Worm (Caenorhabditis elegans) whole organism, L2 larva: Measurements from ENCODE around the gene F32D8.2.

Experiments used
- C34F6.9 ChIP-seq: fragments of 150-350 bp; optimal IDR thresholded peaks from 2 replicates; lab custom pipeline; 2014; ENCODE audit warnings: missing biosample characterization, missing genetic modification characterization
- Y55F3AM.14 ChIP-seq: fragments of 200-800 bp; sonication (Bioruptor generic); optimal IDR thresholded peaks from 2 replicates; lab custom pipeline; 2018; ENCODE audit warnings: mild to moderate bottlenecking, missing genetic modification characterization, missing compliant biosample characterization
- ZK546.5 ChIP-seq: sonication (generic microtip); optimal IDR thresholded peaks from 2 replicates; lab custom pipeline; 2017; ENCODE audit warnings: missing biosample characterization, missing genetic modification characterization
- aly-2 ChIP-seq: fragments of 150-350 bp; optimal IDR thresholded peaks from 2 replicates; lab custom pipeline; 2014; ENCODE audit warnings: missing biosample characterization, missing genetic modification characterization
- ama-1 ChIP-seq: fragments of 150-350 bp; optimal IDR thresholded peaks from 2 replicates; lab custom pipeline; 2018; ENCODE audit warnings: inconsistent platforms
- blmp-1 ChIP-seq: sonication (generic microtip); optimal IDR thresholded peaks from 2 replicates; lab custom pipeline; 2017; ENCODE audit warnings: missing genetic modification characterization, mild to moderate bottlenecking, missing compliant biosample characterization, antibody characterized with exemption, moderate library complexity; ENCODE audit not compliant: insufficient read depth
- ceh-16 ChIP-seq: fragments of 150-350 bp; optimal IDR thresholded peaks from 2 replicates; lab custom pipeline; 2014; ENCODE audit warnings: missing biosample characterization, missing genetic modification characterization
- ceh-82 ChIP-seq: fragments of 150-350 bp; optimal IDR thresholded peaks from 2 replicates; lab custom pipeline; 2014; ENCODE audit warnings: missing biosample characterization, missing genetic modification characterization
- crh-2 ChIP-seq: sonication (generic microtip); optimal IDR thresholded peaks from 2 replicates; lab custom pipeline; 2017; ENCODE audit warnings: missing biosample characterization, missing genetic modification characterization
- dmd-4 ChIP-seq: sonication (generic microtip); optimal IDR thresholded peaks from 2 replicates; lab custom pipeline; 2017; ENCODE audit warnings: missing biosample characterization, missing genetic modification characterization
- elt-1 ChIP-seq: fragments of 150-350 bp; optimal IDR thresholded peaks from 2 replicates; lab custom pipeline; 2014; ENCODE audit warnings: missing biosample characterization, missing genetic modification characterization
- elt-3 ChIP-seq: sonication (generic microtip); optimal IDR thresholded peaks from 2 replicates; lab custom pipeline; 2017; ENCODE audit warnings: missing biosample characterization, missing genetic modification characterization
- fos-1 ChIP-seq: fragments of 150-350 bp; optimal IDR thresholded peaks from 2 replicates; lab custom pipeline; 2014; ENCODE audit warnings: missing biosample characterization, missing genetic modification characterization
- lin-11 ChIP-seq: fragments of 150-350 bp; sonication (generic microtip); optimal IDR thresholded peaks from 2 replicates; lab custom pipeline; 2014; ENCODE audit warnings: missing biosample characterization, missing genetic modification characterization, inconsistent platforms, mixed read lengths
- lin-13 ChIP-seq: fragments of 150-350 bp; optimal IDR thresholded peaks from 2 replicates; lab custom pipeline; 2014; ENCODE audit warnings: missing biosample characterization, missing genetic modification reagents, missing genetic modification characterization
- mab-5 ChIP-seq: fragments of 150-350 bp; optimal IDR thresholded peaks from 2 replicates; lab custom pipeline; 2014; ENCODE audit warnings: missing biosample characterization, missing genetic modification characterization
- nhr-10 ChIP-seq: sonication (generic microtip); optimal IDR thresholded peaks from 2 replicates; lab custom pipeline; 2017; ENCODE audit warnings: missing biosample characterization, missing genetic modification characterization
- nhr-11 ChIP-seq: fragments of 150-350 bp; optimal IDR thresholded peaks from 2 replicates; lab custom pipeline; 2014; ENCODE audit warnings: missing biosample characterization, missing genetic modification characterization
- nhr-21 ChIP-seq: fragments of 150-350 bp; optimal IDR thresholded peaks from 2 replicates; lab custom pipeline; 2014; ENCODE audit warnings: missing biosample characterization, missing genetic modification characterization
- nhr-23 ChIP-seq: fragments of 150-350 bp; optimal IDR thresholded peaks from 2 replicates; lab custom pipeline; 2014; ENCODE audit warnings: missing biosample characterization, missing genetic modification reagents, missing genetic modification characterization
- nhr-237 ChIP-seq: fragments of 150-350 bp; optimal IDR thresholded peaks from 2 replicates; lab custom pipeline; 2014; ENCODE audit warnings: missing biosample characterization, missing genetic modification characterization
- nhr-25 ChIP-seq: fragments of 150-350 bp; sonication (generic microtip); optimal IDR thresholded peaks from 3 replicates; lab custom pipeline; 2014; ENCODE audit warnings: missing biosample characterization, missing genetic modification characterization
- nhr-6 ChIP-seq: fragments of 150-350 bp; optimal IDR thresholded peaks from 2 replicates; lab custom pipeline; 2014; ENCODE audit warnings: missing biosample characterization, missing genetic modification characterization
- nhr-77 ChIP-seq: fragments of 150-350 bp; optimal IDR thresholded peaks from 2 replicates; lab custom pipeline; 2014; ENCODE audit warnings: missing biosample characterization, missing genetic modification characterization
- sem-4 ChIP-seq: fragments of 150-350 bp; optimal IDR thresholded peaks from 2 replicates; lab custom pipeline; 2014; ENCODE audit warnings: missing biosample characterization, missing genetic modification reagents, missing genetic modification characterization
- skn-1 ChIP-seq: sonication (generic microtip); optimal IDR thresholded peaks from 2 replicates; lab custom pipeline; 2017; ENCODE audit warnings: missing biosample characterization, missing genetic modification characterization
- sma-9 ChIP-seq, 2 experiments: fragments of 150-350 bp in 1 of 2; sonication (generic microtip) in 1 of 2; optimal IDR thresholded peaks; 2 replicates each; lab custom pipeline; 2014 to 2016; ENCODE audit warnings: missing genetic modification characterization in 2 of 2, mild to moderate bottlenecking in 1 of 2, missing biosample characterization in 1 of 2, missing compliant biosample characterization in 1 of 2, missing genetic modification reagents in 1 of 2, moderate library complexity in 1 of 2
- unc-62 ChIP-seq: fragments of 150-350 bp; optimal IDR thresholded peaks from 2 replicates; lab custom pipeline; 2014; ENCODE audit warnings: missing biosample characterization, missing genetic modification reagents, missing genetic modification characterization
- zag-1 ChIP-seq: fragments of 150-350 bp; optimal IDR thresholded peaks from 2 replicates; lab custom pipeline; 2014; ENCODE audit warnings: missing biosample characterization, missing genetic modification characterization
- ztf-11 ChIP-seq: sonication (generic microtip); optimal IDR thresholded peaks from 2 replicates; lab custom pipeline; 2017; ENCODE audit warnings: missing biosample characterization, missing genetic modification characterization
- ztf-4 ChIP-seq: fragments of 150-350 bp; optimal IDR thresholded peaks from 2 replicates; lab custom pipeline; 2014; ENCODE audit warnings: missing biosample characterization, missing genetic modification characterization

F32D8.2 gene

DNA sequence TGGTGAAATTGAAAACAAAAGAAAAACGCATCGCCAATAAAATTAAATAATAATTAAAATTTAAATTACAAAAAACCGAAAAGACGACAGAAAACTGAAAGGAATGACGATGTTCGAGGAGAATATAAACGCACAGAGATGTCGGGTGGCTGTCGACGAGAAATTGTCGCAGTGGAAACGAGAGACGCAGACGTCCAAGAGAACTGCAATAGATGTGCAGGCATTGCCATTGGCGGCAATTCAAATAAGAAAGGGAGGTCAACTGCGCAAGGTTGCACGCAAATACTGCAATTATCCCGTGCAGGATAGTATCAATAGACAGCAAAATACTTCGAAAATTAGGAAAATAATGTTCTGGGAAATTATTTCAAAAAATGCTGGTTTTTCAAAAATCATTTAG is 13.6 kb downstream of the F32D8.2 start (continued):
- TF ChIP-seq nhr-10 (tag; lab: Kevin White, UChicago) (peak; percentile 79), lin-13 (GFP tag; lab: Kevin White, UChicago) (peak; percentile 98), blmp-1 (tag; lab: Kevin White, UChicago) (peak; percentile 92), nhr-11 (tag; lab: Kevin White, UChicago) (peak; percentile 79), lin-11 (tag; lab: Kevin White, UChicago) (peak; percentile 99), elt-1 (tag; lab: Kevin White, UChicago) (no peak), C34F6.9 (tag; lab: Kevin White, UChicago) (peak; percentile 100), elt-3 (tag; lab: Kevin White, UChicago) (no peak), Y55F3AM.14 (GFP tag; lab: Kevin White, UChicago) (peak; percentile 99), nhr-23 (no peak), unc-62 (peak; percentile 95), crh-2 (tag; lab: Kevin White, UChicago) (peak; percentile 99), ZK546.5 (tag; lab: Kevin White, UChicago) (peak; percentile 100), ceh-16 (peak; percentile 95)

DNA sequence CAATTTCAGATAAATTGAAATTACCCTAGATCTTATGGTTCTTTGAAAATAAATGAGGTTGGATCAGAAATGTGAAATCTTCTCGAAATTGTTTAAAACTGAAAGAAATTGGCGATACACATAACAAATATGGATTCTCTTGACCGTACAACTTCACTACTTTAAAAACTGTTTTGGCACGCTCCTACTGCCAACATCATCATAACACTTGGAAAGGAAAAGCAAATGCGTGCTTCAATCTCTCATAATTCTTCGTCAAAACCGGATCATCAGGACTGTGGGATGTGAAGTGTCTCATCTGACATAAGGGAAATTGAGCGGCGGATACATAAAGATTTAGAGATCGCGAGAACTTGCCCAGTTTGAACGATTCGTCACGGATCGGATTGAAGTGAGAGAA is 14.5 kb downstream of the F32D8.2 start, which contains the start of gene F32D8.7:
TSS of gene F32D8.7 (plus strand) at position 329 of the 400 bp plus-strand sequence.
- TF ChIP-seq sem-4 (tag; lab: Kevin White, UChicago) (no peak), skn-1 (tag; lab: Kevin White, UChicago) (no peak), sma-9 (GFP tag; optimal IDR thresholded peaks at IDR 0.05; lab: Kevin White, UChicago) (no peak), sma-9 (tag; optimal IDR thresholded peaks at IDR 0.05; lab: Kevin White, UChicago) (no peak), zag-1 (tag; lab: Kevin White, UChicago) (no peak), dmd-4 (no peak), mab-5 (tag; lab: Kevin White, UChicago) (no peak), nhr-23 (no peak), ZK546.5 (tag; lab: Kevin White, UChicago) (no peak), aly-2 (tag; lab: Kevin White, UChicago) (no peak), lin-13 (GFP tag; lab: Kevin White, UChicago) (no peak), ceh-16 (no peak), fos-1 (tag; lab: Kevin White, UChicago) (no peak), nhr-25 (tag; lab: Kevin White, UChicago) (no peak)

DNA sequence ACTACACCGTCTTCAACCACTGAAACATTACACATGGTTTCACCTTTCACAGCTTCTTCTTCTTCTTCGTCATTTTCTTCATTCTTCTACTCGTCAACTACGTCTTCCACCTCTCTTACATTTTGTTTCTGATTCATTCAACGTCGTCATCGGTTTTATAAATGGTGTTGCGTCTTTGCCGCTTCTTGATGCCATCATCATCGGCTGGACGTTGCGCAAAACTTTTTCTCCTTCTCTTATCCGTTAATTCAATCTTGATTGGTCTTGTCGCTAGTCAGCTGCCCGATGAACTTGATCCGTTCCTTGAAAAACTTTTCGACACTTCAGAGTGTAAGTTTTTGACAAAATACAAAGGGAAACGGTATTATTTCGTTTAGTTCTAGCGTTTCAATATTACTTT is 15.1 kb downstream of the F32D8.2 start:
- TF ChIP-seq nhr-25 (tag; lab: Kevin White, UChicago) (peak; percentile 34), nhr-77 (tag; lab: Kevin White, UChicago) (no peak), ceh-16 (peak; percentile 24)
- TF ChIP-seq, all 48 proteins: peak for 2

DNA sequence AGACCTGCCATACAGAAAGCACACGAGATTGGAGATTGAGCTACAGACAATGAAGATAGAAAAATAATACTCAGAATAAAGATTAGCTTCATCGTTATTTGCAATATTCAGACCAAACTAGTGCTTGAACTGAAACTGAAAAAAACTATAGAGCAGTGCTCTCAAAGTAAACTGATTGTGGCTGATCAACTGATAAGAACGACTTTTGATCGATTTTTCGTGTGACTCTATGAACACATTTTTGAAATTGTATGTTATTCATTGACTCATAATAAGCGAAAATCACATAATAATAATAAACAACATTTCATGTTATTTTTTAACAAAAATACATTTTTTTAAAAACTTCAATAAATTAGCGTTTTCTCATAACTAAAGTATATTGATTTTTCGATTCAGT is 17.5 kb downstream of the F32D8.2 start, which contains the start of gene spp-16:
TSS of gene spp-16 (minus strand) at position 179 of the 400 bp plus-strand sequence.
- peak; percentile 37 for TF ChIP-seq fos-1 (tag; lab: Kevin White, UChicago)
- no peak for TF ChIP-seq ama-1 (lab: Kevin White, UChicago)
- TF ChIP-seq, all 48 proteins: peak for 1

DNA sequence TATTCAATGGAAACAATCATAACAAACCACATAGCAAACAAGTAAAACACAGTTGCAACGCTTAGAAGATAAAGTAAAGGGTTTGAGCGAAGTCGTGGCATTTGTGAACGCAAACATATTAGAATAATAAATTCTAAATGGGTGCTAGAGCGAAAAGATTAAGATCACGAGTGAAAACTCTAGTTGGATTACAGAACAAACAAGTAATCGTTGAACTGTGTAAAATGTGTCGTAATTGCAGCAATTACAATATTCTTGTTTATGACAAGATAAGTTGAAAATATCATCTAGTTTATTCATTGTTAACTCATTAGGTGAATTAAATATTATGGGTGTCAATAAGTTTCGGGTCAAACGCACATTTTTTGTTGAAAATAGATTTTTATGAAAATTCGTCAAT is 19.1 kb downstream of the F32D8.2 start, which contains the start of gene F32D8.8:
TSS of gene F32D8.8 (minus strand) at position 101 of the 400 bp plus-strand sequence.
- TF ChIP-seq nhr-10 (tag; lab: Kevin White, UChicago): no peak
- TF ChIP-seq Y55F3AM.14 (GFP tag; lab: Kevin White, UChicago): no peak
- no peak for TF ChIP-seq blmp-1 (tag; lab: Kevin White, UChicago)
- no peak for TF ChIP-seq ztf-4
- no peak for TF ChIP-seq C34F6.9 (tag; lab: Kevin White, UChicago)
- no peak for TF ChIP-seq ztf-11
- TF ChIP-seq ceh-82 (tag; lab: Kevin White, UChicago): no peak
- TF ChIP-seq fos-1 (tag; lab: Kevin White, UChicago): no peak

DNA sequence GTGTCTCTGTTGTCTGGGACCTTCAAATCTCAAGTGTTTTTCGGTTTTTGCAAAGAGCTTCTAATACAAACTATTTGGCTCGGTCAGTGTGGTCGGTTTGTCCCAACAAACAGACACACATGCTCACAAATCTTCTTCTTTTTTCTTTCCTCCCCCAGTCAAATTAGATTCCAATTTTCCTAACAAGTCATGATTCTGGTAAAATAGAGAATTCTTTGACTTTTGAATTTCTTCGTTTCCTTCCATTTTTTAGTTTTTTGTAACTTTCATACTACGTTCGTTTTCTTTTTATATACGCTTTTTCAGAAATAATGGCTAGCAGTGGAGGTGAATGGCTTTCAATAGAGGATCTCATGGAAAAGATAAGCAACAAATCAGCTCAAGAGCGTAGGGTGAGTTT is 20.2 kb downstream of the F32D8.2 start, which contains the start of gene F32D8.15:
TSS of gene F32D8.15 (plus strand) at position 301 of the 400 bp plus-strand sequence.
- TF ChIP-seq ztf-11: no peak
- TF ChIP-seq crh-2 (tag; lab: Kevin White, UChicago): no peak
- TF ChIP-seq nhr-25 (tag; lab: Kevin White, UChicago): no peak
- TF ChIP-seq lin-11 (tag; lab: Kevin White, UChicago): no peak
- no peak for TF ChIP-seq Y55F3AM.14 (GFP tag; lab: Kevin White, UChicago)
- TF ChIP-seq nhr-237 (tag; lab: Kevin White, UChicago): no peak
- TF ChIP-seq nhr-6 (tag; lab: Kevin White, UChicago): no peak
- TF ChIP-seq ZK546.5 (tag; lab: Kevin White, UChicago): no peak
- no peak for TF ChIP-seq mab-5 (tag; lab: Kevin White, UChicago)
- no peak for TF ChIP-seq nhr-23
- no peak for TF ChIP-seq nhr-21
- TF ChIP-seq unc-62: no peak
- TF ChIP-seq dmd-4: no peak
